Worm (Caenorhabditis elegans) whole organism, late embryonic: ENCODE results near the gene Y47D7A.7.

Source experiments
- C08G9.2 ChIP-seq: sonication (generic microtip); optimal IDR thresholded peaks from 2 replicates; lab custom pipeline; 2016; ENCODE audit warnings: mild to moderate bottlenecking, missing genetic modification characterization, moderate library complexity, missing compliant biosample characterization
- C38D4.7 ChIP-seq: fragments of 200-800 bp; sonication (Bioruptor generic); optimal IDR thresholded peaks from 2 replicates; lab custom pipeline; 2018; ENCODE audit warnings: mild to moderate bottlenecking, missing genetic modification characterization, moderate library complexity, missing compliant biosample characterization
- F13H6.1 ChIP-seq: sonication (generic microtip); optimal IDR thresholded peaks from 2 replicates; lab custom pipeline; 2016; ENCODE audit warnings: missing genetic modification characterization, missing compliant biosample characterization
- K02D7.2 ChIP-seq: sonication (generic microtip); optimal IDR thresholded peaks from 2 replicates; lab custom pipeline; 2017; ENCODE audit warnings: mild to moderate bottlenecking, missing genetic modification characterization, missing compliant biosample characterization
- K09A11.1 ChIP-seq: sonication (generic microtip); optimal IDR thresholded peaks from 2 replicates; lab custom pipeline; 2017; ENCODE audit warnings: antibody characterized with exemption, mild to moderate bottlenecking, missing genetic modification characterization, missing compliant biosample characterization; ENCODE audit not compliant: insufficient read depth
- T23F11.4 ChIP-seq: fragments of 200-800 bp; sonication (Bioruptor generic); optimal IDR thresholded peaks from 2 replicates; lab custom pipeline; 2018; ENCODE audit warnings: mild to moderate bottlenecking, missing genetic modification characterization, missing compliant biosample characterization
- Y22D7AL.16 ChIP-seq: sonication (generic microtip); optimal IDR thresholded peaks from 2 replicates; lab custom pipeline; 2016; ENCODE audit warnings: missing genetic modification characterization, missing compliant biosample characterization
- ahr-1 ChIP-seq: sonication (generic microtip); optimal IDR thresholded peaks from 2 replicates; lab custom pipeline; 2016; ENCODE audit warnings: missing genetic modification characterization, missing compliant biosample characterization
- ceh-14 ChIP-seq: sonication (generic microtip); optimal IDR thresholded peaks from 2 replicates; lab custom pipeline; 2016; ENCODE audit warnings: missing genotype, missing genetic modification characterization, missing compliant biosample characterization
- ceh-19 ChIP-seq: fragments of 200-800 bp; sonication (Bioruptor generic); optimal IDR thresholded peaks from 2 replicates; lab custom pipeline; 2018; ENCODE audit warnings: mild to moderate bottlenecking, missing genetic modification characterization, missing compliant biosample characterization
- ceh-2 ChIP-seq: sonication (generic microtip); optimal IDR thresholded peaks from 2 replicates; lab custom pipeline; 2016; ENCODE audit warnings: missing genotype, missing genetic modification characterization, missing compliant biosample characterization
- ceh-30 ChIP-seq: fragments of 150-350 bp; optimal IDR thresholded peaks from 2 replicates; lab custom pipeline; 2014; ENCODE audit warnings: missing biosample characterization, missing genetic modification characterization
- ceh-31 ChIP-seq: sonication (generic microtip); optimal IDR thresholded peaks from 2 replicates; lab custom pipeline; 2016; ENCODE audit warnings: missing genetic modification characterization, missing compliant biosample characterization
- ceh-34 ChIP-seq: sonication (generic microtip); optimal IDR thresholded peaks from 2 replicates; lab custom pipeline; 2016; ENCODE audit warnings: mild to moderate bottlenecking, missing genetic modification characterization, missing compliant biosample characterization
- ceh-45 ChIP-seq: fragments of 200-800 bp; sonication (Bioruptor generic); IDR thresholded peaks from 2 replicates; pipeline ENCODE4 v1.3.6; 2022; ENCODE audit warnings: missing genetic modification reagents, missing genetic modification characterization, missing compliant biosample characterization
- ceh-48 ChIP-seq: sonication (generic microtip); optimal IDR thresholded peaks from 2 replicates; lab custom pipeline; 2016; ENCODE audit warnings: missing genetic modification characterization, inconsistent platforms, missing compliant biosample characterization
- ceh-9 ChIP-seq: sonication (generic microtip); optimal IDR thresholded peaks from 2 replicates; lab custom pipeline; 2016; ENCODE audit warnings: mild to moderate bottlenecking, missing genetic modification characterization, inconsistent platforms, missing compliant biosample characterization
- che-1 ChIP-seq: sonication (generic microtip); optimal IDR thresholded peaks from 2 replicates; lab custom pipeline; 2016; ENCODE audit warnings: mild to moderate bottlenecking, missing genetic modification characterization, missing compliant biosample characterization
- dmd-4 ChIP-seq: sonication (generic microtip); optimal IDR thresholded peaks from 2 replicates; lab custom pipeline; 2016; ENCODE audit warnings: borderline replicate concordance, missing genetic modification characterization, missing compliant biosample characterization
- dve-1 ChIP-seq: sonication (generic microtip); optimal IDR thresholded peaks from 2 replicates; lab custom pipeline; 2017; ENCODE audit warnings: antibody characterized with exemption, mild to moderate bottlenecking, missing genetic modification characterization, missing compliant biosample characterization
- ets-4 ChIP-seq: sonication (generic microtip); optimal IDR thresholded peaks from 2 replicates; lab custom pipeline; 2016; ENCODE audit warnings: missing genetic modification characterization, missing compliant biosample characterization
- eyg-1 ChIP-seq: sonication (generic microtip); optimal IDR thresholded peaks from 2 replicates; lab custom pipeline; 2016; ENCODE audit warnings: missing genotype, missing genetic modification characterization, missing compliant biosample characterization
- fax-1 ChIP-seq: sonication (generic microtip); optimal IDR thresholded peaks from 2 replicates; lab custom pipeline; 2016; ENCODE audit warnings: missing genotype, missing genetic modification characterization, missing compliant biosample characterization
- fkh-10 ChIP-seq: fragments of 150-350 bp; optimal IDR thresholded peaks from 2 replicates; lab custom pipeline; 2014; ENCODE audit warnings: missing biosample characterization, missing genetic modification reagents, missing genetic modification characterization
- hlh-13 ChIP-seq: fragments of 200-800 bp; sonication (Bioruptor generic); optimal IDR thresholded peaks from 2 replicates; lab custom pipeline; 2018; ENCODE audit warnings: mild to moderate bottlenecking, missing genetic modification characterization, missing compliant biosample characterization
- hlh-15 ChIP-seq: sonication (generic microtip); optimal IDR thresholded peaks from 2 replicates; lab custom pipeline; 2016; ENCODE audit warnings: missing genetic modification characterization, missing compliant biosample characterization
- hlh-8 ChIP-seq: sonication (generic microtip); optimal IDR thresholded peaks from 2 replicates; lab custom pipeline; 2016; ENCODE audit warnings: missing genotype, missing genetic modification characterization, missing compliant biosample characterization
- lim-6 ChIP-seq: sonication (generic microtip); optimal IDR thresholded peaks from 2 replicates; lab custom pipeline; 2016; ENCODE audit warnings: missing genetic modification characterization, missing compliant biosample characterization
- lin-11 ChIP-seq: fragments of 200-800 bp; sonication (Bioruptor generic); optimal IDR thresholded peaks from 2 replicates; lab custom pipeline; 2018; ENCODE audit warnings: mild to moderate bottlenecking, missing genetic modification characterization, missing compliant biosample characterization
- madf-2 ChIP-seq: sonication (generic microtip); optimal IDR thresholded peaks from 2 replicates; lab custom pipeline; 2017; ENCODE audit warnings: missing genetic modification characterization, missing compliant biosample characterization
- nfya-1 ChIP-seq: sonication (generic microtip); optimal IDR thresholded peaks from 2 replicates; lab custom pipeline; 2017; ENCODE audit warnings: missing genetic modification characterization, mild to moderate bottlenecking, missing compliant biosample characterization, antibody characterized with exemption, moderate library complexity
- nhr-11 ChIP-seq: fragments of 150-350 bp; optimal IDR thresholded peaks from 2 replicates; lab custom pipeline; 2014; ENCODE audit warnings: missing biosample characterization, missing genetic modification characterization
- npax-4 ChIP-seq: sonication (generic microtip); optimal IDR thresholded peaks from 2 replicates; lab custom pipeline; 2016; ENCODE audit warnings: missing genetic modification characterization, missing compliant biosample characterization
- odd-2 ChIP-seq: sonication (generic microtip); optimal IDR thresholded peaks from 2 replicates; lab custom pipeline; 2017; ENCODE audit warnings: antibody characterized with exemption, mild to moderate bottlenecking, missing genetic modification characterization, missing compliant biosample characterization
- pha-4 ChIP-seq: fragments of 150-350 bp; optimal IDR thresholded peaks from 2 replicates; lab custom pipeline; 2018; ENCODE audit warnings: missing biosample characterization, missing genetic modification reagents, missing genetic modification characterization
- sdc-2 ChIP-seq: sonication (generic microtip); optimal IDR thresholded peaks from 2 replicates; lab custom pipeline; 2016; ENCODE audit warnings: missing genotype, missing genetic modification characterization, missing compliant biosample characterization
- sox-2 ChIP-seq: fragments of 200-800 bp; sonication (Bioruptor generic); IDR thresholded peaks from 2 replicates; pipeline ENCODE4 v1.3.6; 2022; ENCODE audit warnings: missing genetic modification reagents, missing genetic modification characterization, missing compliant biosample characterization
- sox-4 ChIP-seq: sonication (generic microtip); optimal IDR thresholded peaks from 2 replicates; lab custom pipeline; 2017; ENCODE audit warnings: mild to moderate bottlenecking, missing genetic modification characterization, inconsistent platforms, missing compliant biosample characterization
- ttx-3 ChIP-seq: sonication (generic microtip); optimal IDR thresholded peaks from 2 replicates; lab custom pipeline; 2016; ENCODE audit warnings: missing genetic modification reagents, missing genetic modification characterization, missing compliant biosample characterization
- unc-55 ChIP-seq: sonication (generic microtip); optimal IDR thresholded peaks from 2 replicates; lab custom pipeline; 2017; ENCODE audit warnings: missing biosample characterization, missing genetic modification reagents, missing genetic modification characterization
- zip-5 ChIP-seq: sonication (generic microtip); optimal IDR thresholded peaks from 2 replicates; lab custom pipeline; 2016; ENCODE audit warnings: missing genetic modification characterization, missing compliant biosample characterization
- ztf-16 ChIP-seq: sonication (generic microtip); optimal IDR thresholded peaks from 2 replicates; lab custom pipeline; 2017; ENCODE audit warnings: missing genetic modification characterization, missing compliant biosample characterization

The Y47D7A.7 gene

ce11 chrV:4384482-4384881, 35.2 kb downstream of the Y47D7A.7 start, which contains the start of gene F13A2.2:
TSS of gene F13A2.2 (minus strand) at chrV:4384582.
- TF ChIP-seq ceh-9 (no peak), Y22D7AL.16 (tag; lab: Kevin White, UChicago) (no peak), hlh-15 (no peak), ceh-31 (tag; lab: Kevin White, UChicago) (no peak), ceh-2 (no peak), pha-4 (tag; lab: Kevin White, UChicago) (no peak), sdc-2 (no peak), lin-11 (tag; lab: Kevin White, UChicago) (no peak), ceh-30 (tag; lab: Kevin White, UChicago) (no peak), dve-1 (no peak), C08G9.2 (tag; lab: Kevin White, UChicago) (no peak), K02D7.2 (tag; lab: Kevin White, UChicago) (no peak), odd-2 (tag; lab: Kevin White, UChicago) (no peak), ceh-19 (GFP tag; lab: Kevin White, UChicago) (no peak), nfya-1 (tag; lab: Kevin White, UChicago) (no peak), ceh-34 (tag; lab: Kevin White, UChicago) (no peak), ztf-16 (tag; lab: Kevin White, UChicago) (no peak), fax-1 (tag; lab: Kevin White, UChicago) (no peak), nhr-11 (tag; lab: Kevin White, UChicago) (no peak)

- TF ChIP-seq eyg-1 (tag; lab: Kevin White, UChicago) (no peak), fax-1 (tag; lab: Kevin White, UChicago) (no peak), C38D4.7 (GFP tag; lab: Kevin White, UChicago) (no peak), npax-4 (tag; lab: Kevin White, UChicago) (no peak), dve-1 (no peak), ceh-45 (GFP tag; lab: Robert Waterston, UW) (no peak), C08G9.2 (tag; lab: Kevin White, UChicago) (no peak), ceh-48 (tag; lab: Kevin White, UChicago) (no peak), madf-2 (tag; lab: Kevin White, UChicago) (no peak)
Observed at ce11 chrV:4382298-4382697, 37.4 kb downstream of the Y47D7A.7 start, which contains the start of gene F13A2.1. TSS of gene F13A2.1 (minus strand) at chrV:4382398.

ce11 chrV:4377622-4378021, 42.0 kb downstream of the Y47D7A.7 start, which contains the start of gene F32D1.8:
TSS of gene F32D1.8 (minus strand) at chrV:4377722.
- TF ChIP-seq ceh-30 (tag; lab: Kevin White, UChicago) (no peak), sdc-2 (no peak), hlh-13 (no peak), ceh-2 (no peak), hlh-8 (tag; lab: Kevin White, UChicago) (no peak), dmd-4 (no peak), C08G9.2 (tag; lab: Kevin White, UChicago) (no peak), K09A11.1 (tag; lab: Kevin White, UChicago) (no peak), madf-2 (tag; lab: Kevin White, UChicago) (no peak), ets-4 (no peak), ceh-45 (GFP tag; lab: Robert Waterston, UW) (no peak), zip-5 (tag; lab: Kevin White, UChicago) (no peak), lin-11 (tag; lab: Kevin White, UChicago) (no peak), ceh-9 (no peak), T23F11.4 (GFP tag; lab: Kevin White, UChicago) (no peak), ceh-34 (tag; lab: Kevin White, UChicago) (no peak), fax-1 (tag; lab: Kevin White, UChicago) (no peak), Y22D7AL.16 (tag; lab: Kevin White, UChicago) (no peak)

ce11 chrV:4375807-4376564, 43.7 kb downstream of the Y47D7A.7 start, which contains the start of gene F32D1.7:
TSS of gene F32D1.7 (minus strand) at chrV:4376173.
- TF ChIP-seq eyg-1 (tag; lab: Kevin White, UChicago) (no peak), T23F11.4 (GFP tag; lab: Kevin White, UChicago) (no peak), ceh-14 (no peak), ceh-34 (tag; lab: Kevin White, UChicago) (no peak), F13H6.1 (tag; lab: Kevin White, UChicago) (no peak), che-1 (tag; lab: Kevin White, UChicago) (no peak), lim-6 (tag; lab: Kevin White, UChicago) (no peak), ttx-3 (tag; lab: Kevin White, UChicago) (no peak), fkh-10 (GFP tag; lab: Kevin White, UChicago) (no peak), dmd-4 (no peak), ahr-1 (tag; lab: Kevin White, UChicago) (no peak), sox-2 (GFP tag; lab: Robert Waterston, UW) (no peak), pha-4 (tag; lab: Kevin White, UChicago) (no peak), sox-4 (no peak), nfya-1 (tag; lab: Kevin White, UChicago) (no peak), unc-55 (GFP tag; lab: Kevin White, UChicago) (no peak)
